Worm (Caenorhabditis elegans) whole organism, young adult: ENCODE results near the gene F55C5.10.
A peak's percentile ranks its signal among the peaks of the same experiment; 100 is the strongest.

Experiments
- B0019.2 ChIP-seq: fragments of 200-800 bp; sonication (Bioruptor generic); conservative IDR thresholded peaks from 2 replicates; pipeline ENCODE4 v1.3.6; 2022; ENCODE audit warnings: missing genetic modification reagents, missing genetic modification characterization, missing compliant biosample characterization
- B0035.1 ChIP-seq: sonication (generic microtip); optimal IDR thresholded peaks from 2 replicates; lab custom pipeline; 2016; ENCODE audit warnings: missing genetic modification characterization, mild to moderate bottlenecking, missing compliant biosample characterization, missing genotype, missing genetic modification reagents
- F10E7.11 ChIP-seq: sonication (generic microtip); optimal IDR thresholded peaks from 2 replicates; lab custom pipeline; 2017; ENCODE audit warnings: mild to moderate bottlenecking, missing genetic modification characterization, moderate library complexity, missing compliant biosample characterization
- F22D6.2 ChIP-seq: sonication (generic microtip); optimal IDR thresholded peaks from 2 replicates; lab custom pipeline; 2016; ENCODE audit warnings: mild to moderate bottlenecking, missing genetic modification characterization, missing compliant biosample characterization
- F33H1.4 ChIP-seq: fragments of 200-800 bp; sonication (Bioruptor generic); IDR thresholded peaks from 2 replicates; pipeline ENCODE4 v1.3.6; 2022; ENCODE audit warnings: missing genetic modification reagents, missing genetic modification characterization, missing compliant biosample characterization
- F52B5.7 ChIP-seq: sonication (generic microtip); optimal IDR thresholded peaks from 2 replicates; lab custom pipeline; 2016; ENCODE audit warnings: mild to moderate bottlenecking, missing genetic modification characterization, missing compliant biosample characterization
- K11D2.4 ChIP-seq: fragments of 200-800 bp; sonication (Bioruptor generic); IDR thresholded peaks from 2 replicates; pipeline ENCODE4 v1.3.6; 2022; ENCODE audit warnings: missing genetic modification reagents, missing genetic modification characterization, missing compliant biosample characterization
- T07F8.4 ChIP-seq: sonication (generic microtip); optimal IDR thresholded peaks from 2 replicates; lab custom pipeline; 2016; ENCODE audit warnings: mild to moderate bottlenecking, missing genetic modification characterization, moderate library complexity, missing compliant biosample characterization
- ZK185.1 ChIP-seq: sonication (generic microtip); optimal IDR thresholded peaks from 2 replicates; lab custom pipeline; 2016; ENCODE audit warnings: mild to moderate bottlenecking, missing genetic modification characterization, missing compliant biosample characterization; ENCODE audit not compliant: poor library complexity, severe bottlenecking
- akir-1 ChIP-seq: fragments of 200-800 bp; sonication (Bioruptor generic); optimal IDR thresholded peaks from 2 replicates; lab custom pipeline; 2018; ENCODE audit warnings: mild to moderate bottlenecking, missing genetic modification characterization, moderate library complexity, missing compliant biosample characterization
- atf-7 ChIP-seq: sonication (generic microtip); optimal IDR thresholded peaks from 2 replicates; lab custom pipeline; 2017; ENCODE audit warnings: mild to moderate bottlenecking, missing genetic modification characterization, missing compliant biosample characterization
- attf-5 ChIP-seq: fragments of 200-800 bp; sonication (Bioruptor generic); optimal IDR thresholded peaks from 2 replicates; lab custom pipeline; 2018; ENCODE audit warnings: mild to moderate bottlenecking, missing genetic modification characterization, missing compliant biosample characterization
- ccch-3 ChIP-seq: fragments of 200-800 bp; sonication (Bioruptor generic); optimal IDR thresholded peaks from 2 replicates; lab custom pipeline; 2018; ENCODE audit warnings: mild to moderate bottlenecking, missing genetic modification characterization, missing compliant biosample characterization
- cebp-2 ChIP-seq: fragments of 200-800 bp; sonication (Bioruptor generic); IDR thresholded peaks from 2 replicates; pipeline ENCODE4 v1.3.6; 2022; ENCODE audit warnings: missing genetic modification characterization, missing compliant biosample characterization
- ceh-27 ChIP-seq: fragments of 200-800 bp; sonication (Bioruptor generic); optimal IDR thresholded peaks from 2 replicates; lab custom pipeline; 2018; ENCODE audit warnings: mild to moderate bottlenecking, missing genetic modification characterization, moderate library complexity, missing compliant biosample characterization
- ceh-40 ChIP-seq: fragments of 200-800 bp; sonication (Bioruptor generic); IDR thresholded peaks from 2 replicates; pipeline ENCODE4 v1.3.6; 2022; ENCODE audit warnings: missing genetic modification characterization, missing compliant biosample characterization
- dox-1 ChIP-seq: fragments of 200-800 bp; sonication (Bioruptor generic); IDR thresholded peaks from 2 replicates; pipeline ENCODE4 v1.3.6; 2022; ENCODE audit warnings: missing genetic modification reagents, missing genetic modification characterization, missing compliant biosample characterization
- dpff-1 ChIP-seq: sonication (generic microtip); optimal IDR thresholded peaks from 2 replicates; lab custom pipeline; 2017; ENCODE audit warnings: mild to moderate bottlenecking, missing genetic modification characterization, missing compliant biosample characterization
- efl-1 ChIP-seq: fragments of 150-350 bp; optimal IDR thresholded peaks from 2 replicates; lab custom pipeline; 2014; ENCODE audit warnings: missing biosample characterization, missing genetic modification reagents, missing genetic modification characterization
- ekl-4 ChIP-seq: fragments of 200-800 bp; sonication (Bioruptor generic); IDR thresholded peaks from 2 replicates; pipeline ENCODE4 v1.3.6; 2022; ENCODE audit warnings: missing genetic modification reagents, missing genetic modification characterization, missing compliant biosample characterization
- ets-4 ChIP-seq: fragments of 200-800 bp; sonication (Bioruptor generic); optimal IDR thresholded peaks from 2 replicates; lab custom pipeline; 2018; ENCODE audit warnings: mild to moderate bottlenecking, missing genetic modification characterization, missing compliant biosample characterization
- him-1 ChIP-seq: sonication (generic microtip); optimal IDR thresholded peaks from 2 replicates; lab custom pipeline; 2016; ENCODE audit warnings: missing genotype, missing genetic modification reagents, missing genetic modification characterization, missing compliant biosample characterization
- hmg-20 ChIP-seq: fragments of 200-800 bp; sonication (Bioruptor generic); IDR thresholded peaks from 2 replicates; pipeline ENCODE4 v1.3.6; 2022; ENCODE audit warnings: missing genetic modification reagents, missing genetic modification characterization, missing compliant biosample characterization
- hsf-1 ChIP-seq: fragments of 200-800 bp; sonication (Bioruptor generic); IDR thresholded peaks from 2 replicates; pipeline ENCODE4 v1.3.6; 2022; ENCODE audit warnings: missing genetic modification reagents, missing genetic modification characterization, missing compliant biosample characterization
- lag-1 ChIP-seq: fragments of 200-800 bp; sonication (Bioruptor generic); IDR thresholded peaks from 2 replicates; pipeline ENCODE4 v1.3.6; 2022; ENCODE audit warnings: missing genetic modification reagents, missing genetic modification characterization, missing compliant biosample characterization
- let-526 ChIP-seq: fragments of 200-800 bp; sonication (Bioruptor generic); IDR thresholded peaks from 2 replicates; pipeline ENCODE4 v1.3.6; 2022; ENCODE audit warnings: missing genetic modification reagents, missing genetic modification characterization, missing compliant biosample characterization
- let-607 ChIP-seq, 2 experiments: fragments of 200-800 bp in 1 of 2; sonication (Bioruptor generic) in 1 of 2; sonication (generic microtip) in 1 of 2; optimal IDR thresholded peaks; 2 replicates each; lab custom pipeline; 2016 to 2018; ENCODE audit warnings: mild to moderate bottlenecking in 2 of 2, missing compliant biosample characterization in 2 of 2, missing genetic modification characterization in 2 of 2, moderate library complexity in 2 of 2, missing genotype in 1 of 2
- lin-26 ChIP-seq: fragments of 200-800 bp; sonication (Bioruptor generic); IDR thresholded peaks from 2 replicates; pipeline ENCODE4 v1.3.6; 2022; ENCODE audit warnings: missing genetic modification reagents, missing genetic modification characterization, missing compliant biosample characterization
- lir-1 ChIP-seq: fragments of 200-800 bp; sonication (Bioruptor generic); conservative IDR thresholded peaks from 2 replicates; pipeline ENCODE4 v1.3.6; 2022; ENCODE audit warnings: missing genetic modification reagents, missing genetic modification characterization, missing compliant biosample characterization
- lsy-27 ChIP-seq: sonication (generic microtip); optimal IDR thresholded peaks from 2 replicates; lab custom pipeline; 2017; ENCODE audit warnings: missing genetic modification characterization, mild to moderate bottlenecking, missing compliant biosample characterization, antibody characterized with exemption, missing genotype, borderline replicate concordance; ENCODE audit not compliant: insufficient read depth
- mcd-1 ChIP-seq: fragments of 200-800 bp; sonication (Bioruptor generic); IDR thresholded peaks from 2 replicates; pipeline ENCODE4 v1.3.6; 2022; ENCODE audit warnings: missing genetic modification reagents, missing genetic modification characterization, missing compliant biosample characterization
- mel-28 ChIP-seq: sonication (generic microtip); optimal IDR thresholded peaks from 2 replicates; lab custom pipeline; 2016; ENCODE audit warnings: borderline replicate concordance, mild to moderate bottlenecking, missing genetic modification characterization, missing compliant biosample characterization
- mes-4 ChIP-seq: sonication (generic microtip); optimal IDR thresholded peaks from 2 replicates; lab custom pipeline; 2016; ENCODE audit warnings: missing genotype, missing genetic modification characterization, missing compliant biosample characterization
- mxl-1 ChIP-seq: sonication (generic microtip); optimal IDR thresholded peaks from 2 replicates; lab custom pipeline; 2016; ENCODE audit warnings: missing genetic modification characterization, missing compliant biosample characterization
- nfya-1 ChIP-seq: sonication (generic microtip); optimal IDR thresholded peaks from 2 replicates; lab custom pipeline; 2017; ENCODE audit warnings: antibody characterized with exemption, missing compliant biosample characterization, missing genetic modification characterization, borderline replicate concordance; ENCODE audit not compliant: insufficient read depth
- nfya-2 ChIP-seq: fragments of 200-800 bp; sonication (Bioruptor generic); IDR thresholded peaks from 2 replicates; pipeline ENCODE4 v1.3.6; 2022; ENCODE audit warnings: missing genetic modification reagents, missing genetic modification characterization, missing compliant biosample characterization
- nhr-179 ChIP-seq: sonication (generic microtip); optimal IDR thresholded peaks from 2 replicates; lab custom pipeline; 2016; ENCODE audit warnings: mild to moderate bottlenecking, missing genetic modification characterization, missing compliant biosample characterization
- nhr-27 ChIP-seq: fragments of 200-800 bp; sonication (Bioruptor generic); optimal IDR thresholded peaks from 2 replicates; lab custom pipeline; 2018; ENCODE audit warnings: mild to moderate bottlenecking, missing genetic modification characterization, moderate library complexity, missing compliant biosample characterization
- nhr-80 ChIP-seq: sonication (generic microtip); optimal IDR thresholded peaks from 2 replicates; lab custom pipeline; 2016; ENCODE audit warnings: missing genetic modification characterization, missing compliant biosample characterization
- nhr-90 ChIP-seq: sonication (generic microtip); optimal IDR thresholded peaks from 2 replicates; lab custom pipeline; 2016; ENCODE audit warnings: missing genotype, mild to moderate bottlenecking, missing genetic modification characterization, missing compliant biosample characterization
- pbrm-1 ChIP-seq: fragments of 200-800 bp; sonication (Bioruptor generic); IDR thresholded peaks from 2 replicates; pipeline ENCODE4 v1.3.6; 2022; ENCODE audit warnings: missing genetic modification reagents, missing genetic modification characterization, missing compliant biosample characterization
- snpc-1.3 ChIP-seq: sonication (generic microtip); optimal IDR thresholded peaks from 2 replicates; lab custom pipeline; 2017; ENCODE audit warnings: missing genetic modification characterization, mild to moderate bottlenecking, missing compliant biosample characterization, antibody characterized with exemption, moderate library complexity, missing genotype, missing genetic modification reagents; ENCODE audit not compliant: insufficient read depth
- tbp1 ChIP-seq: fragments of 200-800 bp; sonication (Bioruptor generic); optimal IDR thresholded peaks from 2 replicates; lab custom pipeline; 2018; ENCODE audit warnings: mild to moderate bottlenecking, missing genetic modification characterization, missing compliant biosample characterization
- zfh-2 ChIP-seq: fragments of 200-800 bp; sonication (Bioruptor generic); conservative IDR thresholded peaks from 2 replicates; pipeline ENCODE4 v1.3.6; 2022; ENCODE audit warnings: missing genetic modification reagents, missing genetic modification characterization, missing compliant biosample characterization
- zim-3 ChIP-seq: sonication (generic microtip); optimal IDR thresholded peaks from 2 replicates; lab custom pipeline; 2017; ENCODE audit warnings: mild to moderate bottlenecking, missing genetic modification characterization, moderate library complexity, missing compliant biosample characterization
- ztf-18 ChIP-seq: sonication (generic microtip); optimal IDR thresholded peaks from 2 replicates; lab custom pipeline; 2016; ENCODE audit warnings: missing genotype, mild to moderate bottlenecking, missing genetic modification characterization, missing compliant biosample characterization
- ztf-22 ChIP-seq: fragments of 200-800 bp; sonication (Bioruptor generic); optimal IDR thresholded peaks from 2 replicates; lab custom pipeline; 2018; ENCODE audit warnings: mild to moderate bottlenecking, missing genetic modification characterization, moderate library complexity, missing compliant biosample characterization
- ztf-28 ChIP-seq: fragments of 200-800 bp; sonication (Bioruptor generic); IDR thresholded peaks from 2 replicates; pipeline ENCODE4 v1.3.6; 2022; ENCODE audit warnings: missing genetic modification reagents, missing genetic modification characterization, missing compliant biosample characterization
- ztf-3 ChIP-seq: fragments of 200-800 bp; sonication (Bioruptor generic); optimal IDR thresholded peaks from 2 replicates; lab custom pipeline; 2018; ENCODE audit warnings: mild to moderate bottlenecking, missing genetic modification characterization, missing compliant biosample characterization

The F55C5.10 gene

DNA sequence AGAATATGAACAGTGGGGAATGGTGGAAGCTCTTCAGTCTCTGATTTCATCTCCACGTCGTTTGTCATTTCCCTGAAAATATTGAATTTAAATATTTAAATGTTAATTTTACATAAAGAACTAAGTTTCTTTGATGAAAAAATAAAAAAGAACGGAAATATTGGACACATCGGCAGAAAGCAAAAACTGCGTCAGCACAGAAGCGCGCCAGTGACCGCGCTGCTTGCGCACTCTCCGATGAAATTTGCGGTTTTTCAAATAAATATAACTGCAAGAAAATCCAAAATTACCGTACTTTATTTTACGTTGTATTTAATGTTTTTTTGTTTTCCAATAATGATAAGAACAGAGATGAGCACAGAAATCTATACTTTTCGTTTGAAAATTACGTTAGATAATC, 8.3 kb downstream of the F55C5.10 start, which contains the start of the genes srpa-68 and srh-16 (continued):
- TF ChIP-seq dox-1 (GFP tag; lab: Robert Waterston, UW) (peak; percentile 90), ztf-22 (no peak), F10E7.11 (tag; lab: Kevin White, UChicago) (no peak), F33H1.4 (GFP tag; lab: Robert Waterston, UW) (peak; percentile 70), nfya-1 (tag; lab: Kevin White, UChicago) (no peak), zfh-2 (GFP tag; lab: Robert Waterston, UW) (peak; percentile 42; the same call in 1 of the 2 replicates), let-607 (tag; optimal IDR thresholded peaks at IDR 0.05; lab: Kevin White, UChicago) (peak; percentile 82 to 94), nhr-90 (tag; lab: Kevin White, UChicago) (peak; percentile 12), F22D6.2 (tag; lab: Kevin White, UChicago) (peak; percentile 50), akir-1 (GFP tag; lab: Kevin White, UChicago) (no peak), hsf-1 (no peak), lsy-27 (tag; lab: Kevin White, UChicago) (no peak), him-1 (tag; lab: Kevin White, UChicago) (peak; percentile 73), ceh-40 (no peak), pbrm-1 (GFP tag; lab: Robert Waterston, UW) (peak; percentile 88), ekl-4 (GFP tag; lab: Robert Waterston, UW) (peak; percentile 84), mxl-1 (tag; lab: Kevin White, UChicago) (no peak), atf-7 (tag; lab: Kevin White, UChicago) (peak; percentile 36), let-526 (GFP tag; lab: Robert Waterston, UW) (no peak), hmg-20 (peak; percentile 87), lir-1 (GFP tag; lab: Robert Waterston, UW) (0 out of 2 replicates have a peak, but pooled peaks have one; percentile 41), ZK185.1 (peak; percentile 66), zim-3 (tag; lab: Kevin White, UChicago) (no peak), nfya-2 (no peak), B0035.1 (tag; lab: Kevin White, UChicago) (no peak), ets-4 (GFP tag; lab: Kevin White, UChicago) (no peak), nhr-179 (tag; lab: Kevin White, UChicago) (no peak), ceh-27 (GFP tag; lab: Kevin White, UChicago) (peak; percentile 50), mel-28 (tag; lab: Kevin White, UChicago) (no peak), dpff-1 (tag; lab: Kevin White, UChicago) (no peak), F52B5.7 (tag; lab: Kevin White, UChicago) (no peak), ztf-3 (no peak), cebp-2 (GFP tag; lab: Robert Waterston, UW) (no peak), nhr-80 (tag; lab: Kevin White, UChicago) (peak; percentile 53), mcd-1 (GFP tag; lab: Robert Waterston, UW) (peak; percentile 91), mes-4 (no peak), snpc-1.3 (peak; percentile 65), lag-1 (no peak), ccch-3 (GFP tag; lab: Kevin White, UChicago) (no peak), ztf-18 (tag; lab: Kevin White, UChicago) (peak; percentile 99), attf-5 (GFP tag; lab: Kevin White, UChicago) (peak; percentile 73), T07F8.4 (tag; lab: Kevin White, UChicago) (no peak), efl-1 (peak; percentile 87), nhr-27 (tag; lab: Kevin White, UChicago) (no peak), K11D2.4 (peak; percentile 74; the same call in 1 of the 2 replicates), lin-26 (GFP tag; lab: Robert Waterston, UW) (no peak), tbp1 (GFP tag; lab: Kevin White, UChicago) (peak; percentile 67), B0019.2 (GFP tag; lab: Robert Waterston, UW) (no peak), ztf-28 (GFP tag; lab: Robert Waterston, UW) (no peak)
